Fruit fly (Drosophila melanogaster) whole organism, embryonic: ENCODE measurements around the gene CG33490.

Source experiments
- CG10431 ChIP-seq: fragments of 200-800 bp; sonication (Bioruptor generic); optimal IDR thresholded peaks from 3 replicates; lab custom pipeline; 2018; ENCODE audit warnings: missing biosample characterization, mild to moderate bottlenecking, missing genetic modification characterization
- CG11456 ChIP-seq: fragments of 200-800 bp; sonication (Bioruptor generic); IDR thresholded peaks from 3 replicates; pipeline ENCODE4 v1.3.6; 2022; ENCODE audit warnings: missing biosample characterization, missing genetic modification characterization
- CG1233 ChIP-seq: fragments of 200-800 bp; sonication (Bioruptor generic); optimal IDR thresholded peaks from 4 replicates; lab custom pipeline; 2018; ENCODE audit warnings: missing biosample characterization, mild to moderate bottlenecking, missing genetic modification characterization
- CG13775 ChIP-seq: fragments of 200-800 bp; sonication (Bioruptor generic); optimal IDR thresholded peaks from 3 replicates; lab custom pipeline; 2017; ENCODE audit warnings: missing biosample characterization, mild to moderate bottlenecking, missing genetic modification characterization
- CG17359 ChIP-seq: fragments of 200-800 bp; sonication (Bioruptor generic); optimal IDR thresholded peaks from 3 replicates; lab custom pipeline; 2018; ENCODE audit warnings: missing biosample characterization, mild to moderate bottlenecking, missing genetic modification characterization, moderate library complexity
- CG3163 ChIP-seq: fragments of 200-800 bp; sonication (Bioruptor generic); optimal IDR thresholded peaks from 3 replicates; lab custom pipeline; 2016; ENCODE audit warnings: missing biosample characterization, missing genetic modification characterization
- CG33557 ChIP-seq: fragments of 200-800 bp; sonication (Bioruptor generic); optimal IDR thresholded peaks from 2 replicates; lab custom pipeline; 2019; ENCODE audit warnings: missing biosample characterization, mild to moderate bottlenecking, missing genetic modification characterization, moderate library complexity
- CG34422 ChIP-seq: fragments of 200-800 bp; sonication (Bioruptor generic); IDR thresholded peaks from 3 replicates; pipeline ENCODE4 v1.3.6; 2022; ENCODE audit warnings: missing biosample characterization, missing genetic modification characterization
- CG4328 ChIP-seq: fragments of 200-800 bp; sonication (Bioruptor generic); optimal IDR thresholded peaks from 3 replicates; lab custom pipeline; 2017; ENCODE audit warnings: missing biosample characterization, missing genetic modification reagents, missing genetic modification characterization
- CG4404 ChIP-seq: fragments of 200-800 bp; sonication (Bioruptor generic); IDR thresholded peaks from 2 replicates; pipeline ENCODE4 v1.3.6; 2022; ENCODE audit warnings: missing biosample characterization, missing genetic modification characterization
- CG6654 ChIP-seq: fragments of 200-800 bp; sonication (Bioruptor generic); optimal IDR thresholded peaks from 2 replicates; lab custom pipeline; 2017; ENCODE audit warnings: missing biosample characterization, mild to moderate bottlenecking, missing genetic modification characterization
- CG7556 ChIP-seq: fragments of 200-800 bp; sonication (Bioruptor generic); optimal IDR thresholded peaks from 2 replicates; lab custom pipeline; 2017; ENCODE audit warnings: missing biosample characterization, mild to moderate bottlenecking, missing genetic modification characterization
- CG8478 ChIP-seq: fragments of >200 bp; optimal IDR thresholded peaks from 2 replicates; lab custom pipeline; 2018
- CG8765 ChIP-seq: fragments of 200-800 bp; sonication (Bioruptor generic); IDR thresholded peaks from 2 replicates; pipeline ENCODE4 v1.3.6; 2022; ENCODE audit warnings: missing biosample characterization, missing genetic modification characterization
- CG9876 ChIP-seq: fragments of 200-800 bp; sonication (Bioruptor generic); optimal IDR thresholded peaks from 2 replicates; lab custom pipeline; 2016; ENCODE audit warnings: missing biosample characterization, missing genetic modification characterization
- CkIIα-i1 ChIP-seq: fragments of 200-800 bp; sonication (Bioruptor generic); IDR thresholded peaks from 2 replicates; pipeline ENCODE4 v1.3.6; 2022; ENCODE audit warnings: missing biosample characterization, missing genetic modification characterization
- Deaf1 ChIP-seq: fragments of 200-800 bp; optimal IDR thresholded peaks from 3 replicates; lab custom pipeline; 2019; ENCODE audit warnings: missing biosample characterization, mild to moderate bottlenecking, missing genetic modification characterization, moderate library complexity
- E2f1 ChIP-seq: fragments of 200-800 bp; sonication (Bioruptor generic); IDR thresholded peaks from 2 replicates; pipeline ENCODE4 v1.3.6; 2022; ENCODE audit warnings: missing biosample characterization, missing genetic modification characterization
- Ets65A ChIP-seq: fragments of 200-800 bp; sonication (Bioruptor generic); peaks from one replicate; lab custom pipeline; 2016; ENCODE audit warnings: missing biosample characterization, missing genetic modification characterization
- Hand ChIP-seq: fragments of 200-800 bp; sonication (Bioruptor generic); optimal IDR thresholded peaks from 2 replicates; lab custom pipeline; 2017; ENCODE audit warnings: mild to moderate bottlenecking, missing biosample characterization, missing genetic modification reagents, missing genetic modification characterization
- Mad ChIP-seq: fragments of 200-800 bp; sonication (Bioruptor generic); optimal IDR thresholded peaks from 2 replicates; lab custom pipeline; 2016; ENCODE audit warnings: missing biosample characterization, missing genetic modification characterization
- Meics ChIP-seq: fragments of 200-800 bp; sonication (Bioruptor generic); optimal IDR thresholded peaks from 2 replicates; lab custom pipeline; 2017; ENCODE audit warnings: missing biosample characterization, mild to moderate bottlenecking, missing genetic modification characterization
- Trl ChIP-seq, 3 experiments: fragments of >200 bp in 2 of 3; fragments of 200-800 bp in 1 of 3; sonication (Bioruptor generic) in 1 of 3; optimal IDR thresholded peaks; 2 replicates in 1 of 3; 3 replicates in 2 of 3; lab custom pipeline; 2016 to 2017; ENCODE audit warnings: missing biosample characterization in 1 of 3, missing genetic modification characterization in 1 of 3
- YL-1 ChIP-seq: fragments of 200-800 bp; sonication (Bioruptor generic); optimal IDR thresholded peaks from 3 replicates; lab custom pipeline; 2017; ENCODE audit warnings: missing biosample characterization, mild to moderate bottlenecking, missing genetic modification characterization
- ab ChIP-seq: fragments of 200-800 bp; sonication (Bioruptor generic); optimal IDR thresholded peaks from 2 replicates; lab custom pipeline; 2016; ENCODE audit warnings: missing biosample characterization, missing genetic modification characterization
- abd-A ChIP-seq: fragments of 200-800 bp; sonication (Bioruptor generic); optimal IDR thresholded peaks from 3 replicates; lab custom pipeline; 2019; ENCODE audit warnings: missing biosample characterization, mild to moderate bottlenecking, missing genetic modification characterization, moderate library complexity
- cg ChIP-seq: fragments of 200-800 bp; sonication (Bioruptor generic); optimal IDR thresholded peaks from 3 replicates; lab custom pipeline; 2019; ENCODE audit warnings: missing biosample characterization, mild to moderate bottlenecking, missing genetic modification characterization, moderate library complexity
- chinmo ChIP-seq: fragments of 200-800 bp; sonication (Bioruptor generic); IDR thresholded peaks from 4 replicates; pipeline ENCODE4 v1.3.6; 2022; ENCODE audit warnings: missing biosample characterization, missing genetic modification characterization; ENCODE audit not compliant: partially characterized antibody
- corto ChIP-seq: fragments of 200-800 bp; sonication (Bioruptor generic); optimal IDR thresholded peaks from 2 replicates; lab custom pipeline; 2016; ENCODE audit warnings: missing biosample characterization, mild to moderate bottlenecking, missing genetic modification characterization, moderate library complexity
- croc ChIP-seq: fragments of 200-800 bp; sonication (Bioruptor generic); conservative IDR thresholded peaks from 3 replicates; pipeline ENCODE4 v1.3.6; 2022; ENCODE audit warnings: missing biosample characterization, missing genetic modification characterization
- crol ChIP-seq: fragments of 200-800 bp; sonication (Bioruptor generic); IDR thresholded peaks from 2 replicates; pipeline ENCODE4 v1.3.6; 2022; ENCODE audit warnings: missing biosample characterization, missing genetic modification characterization
- fd102C ChIP-seq: fragments of 200-800 bp; sonication (Bioruptor generic); optimal IDR thresholded peaks from 2 replicates; lab custom pipeline; 2018; ENCODE audit warnings: missing biosample characterization, mild to moderate bottlenecking, missing genetic modification characterization, moderate library complexity
- gce ChIP-seq: fragments of 200-800 bp; sonication (Bioruptor generic); IDR thresholded peaks from 3 replicates; pipeline ENCODE4 v1.3.6; 2022; ENCODE audit warnings: missing biosample characterization, missing genetic modification characterization
- hb ChIP-seq: fragments of 200-800 bp; sonication (Bioruptor generic); IDR thresholded peaks from 3 replicates; pipeline ENCODE4 v1.3.6; 2022; ENCODE audit warnings: missing biosample characterization, missing genetic modification characterization; ENCODE audit not compliant: partially characterized antibody
- org-1 ChIP-seq: fragments of 200-800 bp; sonication (Bioruptor generic); optimal IDR thresholded peaks from 2 replicates; lab custom pipeline; 2017; ENCODE audit warnings: missing biosample characterization, missing genetic modification characterization
- pita ChIP-seq: fragments of 200-800 bp; sonication (Bioruptor generic); optimal IDR thresholded peaks from 2 replicates; lab custom pipeline; 2017; ENCODE audit warnings: missing biosample characterization, mild to moderate bottlenecking, missing genetic modification characterization
- pnt ChIP-seq: fragments of 200-800 bp; sonication (Bioruptor generic); optimal IDR thresholded peaks from 3 replicates; lab custom pipeline; 2016; ENCODE audit warnings: missing biosample characterization, missing genetic modification characterization
- sens ChIP-seq: fragments of 200-800 bp; sonication (Bioruptor generic); peaks from one replicate; lab custom pipeline; 2016; ENCODE audit warnings: missing biosample characterization, missing genetic modification characterization
- vvl ChIP-seq: fragments of 200-800 bp; sonication (Bioruptor generic); IDR thresholded peaks from 2 replicates; pipeline ENCODE4 v1.3.6; 2022; ENCODE audit warnings: missing biosample characterization, missing genetic modification characterization
- wor ChIP-seq: fragments of 200-800 bp; sonication (Bioruptor generic); IDR thresholded peaks from 2 replicates; pipeline ENCODE4 v1.3.6; 2022; ENCODE audit warnings: missing biosample characterization, missing genetic modification characterization

Gene CG33490

dm6 chr3L:11599255-11599654 is 24.8 kb upstream of the CG33490 start:
- no peak for TF ChIP-seq gce (GFP tag; lab: Robert Waterston, UW)
- TF ChIP-seq CG6654 (GFP tag; lab: Kevin White, UChicago): no peak
- no peak for TF ChIP-seq org-1 (GFP tag; lab: Kevin White, UChicago)
- no peak for TF ChIP-seq fd102C (GFP tag; lab: Kevin White, UChicago)
- no peak for TF ChIP-seq CG9876 (GFP tag; lab: Kevin White, UChicago)

dm6 chr3L:11596585-11597252 is 22.3 kb upstream of the CG33490 start, which contains the start of gene CG7368:
Gene CG7368 (plus strand): TSS chr3L:11597202.
- TF ChIP-seq Hand (GFP tag; lab: Kevin White, UChicago): no peak
- TF ChIP-seq corto (GFP tag; lab: Kevin White, UChicago): no peak
- peak; percentile 30 for TF ChIP-seq cg (GFP tag; lab: Kevin White, UChicago)
- TF ChIP-seq hb (GFP tag; lab: Robert Waterston, UW): peak; percentile 34; the same call in 1 of the 3 replicates
- peak; percentile 19 for TF ChIP-seq CG3163 (GFP tag; lab: Kevin White, UChicago)
- no peak for TF ChIP-seq E2f1 (GFP tag; lab: Robert Waterston, UW)
- peak; percentile 43 for TF ChIP-seq Ets65A (GFP tag; lab: Kevin White, UChicago)
- peak; percentile 24 for TF ChIP-seq sens
- TF ChIP-seq Trl (optimal IDR thresholded peaks at IDR 0.05; lab: Kevin White, UChicago): peak; percentile 36 to 71
- TF ChIP-seq Trl (GFP tag; optimal IDR thresholded peaks at IDR 0.05; lab: Kevin White, UChicago): no peak
- TF ChIP-seq chinmo (GFP tag; lab: Robert Waterston, UW): peak; percentile 58; the same call in 1 of the 4 replicates
- peak; percentile 96 for TF ChIP-seq Deaf1 (tag; lab: Kevin White, UChicago)
- no peak for TF ChIP-seq CG1233 (GFP tag; lab: Kevin White, UChicago)
- TF ChIP-seq abd-A (tag; lab: Kevin White, UChicago): peak; percentile 47
- no peak for TF ChIP-seq Mad
- peak; percentile 83 for TF ChIP-seq crol
- TF ChIP-seq CG34422: peak; percentile 41; the same call in 1 of the 3 replicates
- TF ChIP-seq Meics: peak; percentile 79
- no peak for TF ChIP-seq pnt (GFP tag; lab: Kevin White, UChicago)

dm6 chr3L:11593778-11594177 is 19.3 kb upstream of the CG33490 start:
- TF ChIP-seq ab (GFP tag; lab: Kevin White, UChicago): no peak
- no peak for TF ChIP-seq CG11456 (GFP tag; lab: Robert Waterston, UW)
- TF ChIP-seq CG8765: no peak
- TF ChIP-seq CG4404 (GFP tag; lab: Robert Waterston, UW): no peak
- TF ChIP-seq croc (GFP tag; lab: Robert Waterston, UW): no peak
- TF ChIP-seq CG8478 (lab: Kevin White, UChicago): no peak
- TF ChIP-seq wor (GFP tag; lab: Robert Waterston, UW): no peak
- TF ChIP-seq sens: no peak
- no peak for TF ChIP-seq CG13775 (GFP tag; lab: Kevin White, UChicago)
- TF ChIP-seq CkIIα-i1: no peak
- no peak for TF ChIP-seq CG7556 (GFP tag; lab: Kevin White, UChicago)
- TF ChIP-seq CG33557 (GFP tag; lab: Kevin White, UChicago): no peak
- no peak for TF ChIP-seq YL-1 (GFP tag; lab: Kevin White, UChicago)
- no peak for TF ChIP-seq pita (GFP tag; lab: Kevin White, UChicago)
- TF ChIP-seq vvl (GFP tag; lab: Robert Waterston, UW): no peak
- TF ChIP-seq CG17359: no peak
- no peak for TF ChIP-seq CG4328 (GFP tag; lab: Kevin White, UChicago)
- no peak for TF ChIP-seq CG10431 (GFP tag; lab: Kevin White, UChicago)
